Worm (Caenorhabditis elegans) whole organism, mixed stage, embryonic: ENCODE measurements around the gene T26H5.8.

Source experiments
- bed-3 ChIP-seq: fragments of 200-800 bp; sonication (Bioruptor generic); optimal IDR thresholded peaks from 3 replicates; lab custom pipeline; 2018; ENCODE audit warnings: mild to moderate bottlenecking, missing genetic modification characterization, moderate library complexity, missing compliant biosample characterization
- elt-1 ChIP-seq: sonication (generic microtip); optimal IDR thresholded peaks from 2 replicates; lab custom pipeline; 2017; ENCODE audit warnings: missing genetic modification characterization, mild to moderate bottlenecking, missing compliant biosample characterization, antibody characterized with exemption, moderate library complexity, borderline replicate concordance; ENCODE audit not compliant: insufficient read depth
- elt-3 ChIP-seq: fragments of 150-350 bp; optimal IDR thresholded peaks from 2 replicates; lab custom pipeline; 2014; ENCODE audit warnings: missing biosample characterization, missing genetic modification characterization
- mls-2 ChIP-seq: sonication (generic microtip); optimal IDR thresholded peaks from 2 replicates; lab custom pipeline; 2016; ENCODE audit warnings: mild to moderate bottlenecking, missing genetic modification characterization, moderate library complexity, missing compliant biosample characterization
- nhr-12 ChIP-seq: fragments of 150-350 bp; optimal IDR thresholded peaks from 2 replicates; lab custom pipeline; 2014; ENCODE audit warnings: missing biosample characterization, missing genetic modification characterization
- nhr-28 ChIP-seq: fragments of 150-350 bp; optimal IDR thresholded peaks from 2 replicates; lab custom pipeline; 2014; ENCODE audit warnings: missing biosample characterization, missing genetic modification characterization
- unc-39 ChIP-seq: fragments of 150-350 bp; optimal IDR thresholded peaks from 2 replicates; lab custom pipeline; 2014; ENCODE audit warnings: missing biosample characterization, missing genetic modification characterization
- ztf-11 ChIP-seq: fragments of 150-350 bp; optimal IDR thresholded peaks from 2 replicates; lab custom pipeline; 2014; ENCODE audit warnings: missing biosample characterization, missing genetic modification characterization

- TF ChIP-seq elt-3 (tag; lab: Kevin White, UChicago) (no peak), elt-1 (tag; lab: Kevin White, UChicago) (no peak), nhr-28 (tag; lab: Kevin White, UChicago) (no peak), bed-3 (GFP tag; lab: Kevin White, UChicago) (no peak), mls-2 (no peak), nhr-12 (no peak), unc-39 (tag; lab: Kevin White, UChicago) (no peak), ztf-11 (tag; lab: Kevin White, UChicago) (no peak)
Observed at ce11 chrV:15451421-15451820, 18.9 kb upstream of the T26H5.8 start, which contains the start of gene srw-33.
